Worm (Caenorhabditis elegans): ENCODE results near the gene nlp-16.

DNA sequence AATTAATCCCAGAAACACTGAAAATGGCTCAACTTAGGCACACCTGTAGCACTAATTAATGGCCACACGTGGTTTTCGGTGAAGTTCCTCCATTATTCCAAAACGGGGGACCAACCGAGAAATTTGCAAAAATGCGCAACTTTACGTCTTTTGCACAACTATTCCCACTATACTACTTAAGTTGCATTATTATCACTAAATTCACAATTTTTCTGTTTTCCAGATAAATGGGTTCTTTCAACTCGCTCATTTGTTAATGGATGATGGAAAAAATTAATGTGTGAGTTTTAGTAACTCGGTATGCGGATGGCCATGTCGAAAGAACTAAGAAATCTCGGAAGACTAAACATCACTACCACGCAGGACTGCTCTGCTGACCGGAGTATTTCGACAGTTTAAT lies 5.0 kb downstream of the nlp-16 start, which contains the start of gene T13A10.64:
- no peak for TF ChIP-seq fkh-10 (GFP tag; optimal IDR thresholded peaks at IDR 0.05)
- TF ChIP-seq nhr-11 (tag; optimal IDR thresholded peaks at IDR 0.05) = no peak
- no peak for TF ChIP-seq ref-2 (tag; optimal IDR thresholded peaks at IDR 0.05)
